Worm (Caenorhabditis elegans) whole organism, L1 larva: ENCODE results near the gene fip-4.
A peak's percentile ranks its signal among the peaks of the same experiment; 100 is the strongest.

Source experiments
- Y116A8C.19 ChIP-seq: sonication (generic microtip); optimal IDR thresholded peaks from 2 replicates; lab custom pipeline; 2016; ENCODE audit warnings: missing compliant biosample characterization, missing genetic modification characterization, borderline replicate concordance
- aha-1 ChIP-seq: fragments of 150-350 bp; optimal IDR thresholded peaks from 2 replicates; lab custom pipeline; 2014; ENCODE audit warnings: missing biosample characterization, missing genetic modification characterization
- aly-2 ChIP-seq: fragments of 150-350 bp; optimal IDR thresholded peaks from 2 replicates; lab custom pipeline; 2014; ENCODE audit warnings: missing biosample characterization, missing genetic modification characterization
- blmp-1 ChIP-seq: fragments of 150-350 bp; optimal IDR thresholded peaks from 2 replicates; lab custom pipeline; 2014; ENCODE audit warnings: missing biosample characterization, missing genetic modification characterization
- ces-1 ChIP-seq: fragments of 150-350 bp; optimal IDR thresholded peaks from 2 replicates; lab custom pipeline; 2014; ENCODE audit warnings: missing biosample characterization, missing genetic modification reagents, missing genetic modification characterization
- efl-1 ChIP-seq, 4 experiments: fragments of 150-350 bp; optimal IDR thresholded peaks in 3 of 4; peaks in 1 of 4; 1 replicate in 1 of 4; 2 replicates in 3 of 4; lab custom pipeline; 2014; ENCODE audit warnings: missing biosample characterization in 2 of 4, missing genetic modification characterization in 2 of 4, missing genetic modification reagents in 2 of 4
- ets-5 ChIP-seq: fragments of 200-800 bp; sonication (Bioruptor generic); IDR thresholded peaks from 2 replicates; pipeline ENCODE4 v1.3.6; 2022; ENCODE audit warnings: missing genetic modification characterization, missing compliant biosample characterization
- fkh-10 ChIP-seq: sonication (generic microtip); optimal IDR thresholded peaks from 2 replicates; lab custom pipeline; 2017; ENCODE audit warnings: missing biosample characterization, missing genetic modification reagents, missing genetic modification characterization
- grh-1 ChIP-seq: fragments of 200-800 bp; sonication (Bioruptor generic); IDR thresholded peaks from 2 replicates; pipeline ENCODE4 v1.3.6; 2022; ENCODE audit warnings: missing genetic modification reagents, missing genetic modification characterization, missing compliant biosample characterization
- hlh-17 ChIP-seq: fragments of 200-800 bp; sonication (Bioruptor generic); optimal IDR thresholded peaks from 2 replicates; lab custom pipeline; 2018; ENCODE audit warnings: missing genetic modification characterization, mild to moderate bottlenecking, missing compliant biosample characterization, moderate library complexity, borderline replicate concordance
- lin-13 ChIP-seq: fragments of 150-350 bp; optimal IDR thresholded peaks from 2 replicates; lab custom pipeline; 2014; ENCODE audit warnings: missing biosample characterization, missing genetic modification reagents, missing genetic modification characterization
- lin-14 ChIP-seq: fragments of 200-800 bp; sonication (Bioruptor generic); optimal IDR thresholded peaks from 2 replicates; lab custom pipeline; 2018; ENCODE audit warnings: mild to moderate bottlenecking, missing genetic modification characterization, moderate library complexity, missing compliant biosample characterization
- lin-15B ChIP-seq: fragments of 150-350 bp; sonication (generic microtip); optimal IDR thresholded peaks from 3 replicates; lab custom pipeline; 2014; ENCODE audit warnings: missing biosample characterization, missing genetic modification characterization
- lir-3 ChIP-seq: sonication (generic microtip); optimal IDR thresholded peaks from 2 replicates; lab custom pipeline; 2016; ENCODE audit warnings: mild to moderate bottlenecking, missing genetic modification characterization, moderate library complexity, missing compliant biosample characterization; ENCODE audit not compliant: poor library complexity
- mab-9 ChIP-seq: fragments of 200-800 bp; sonication (Bioruptor generic); IDR thresholded peaks from 2 replicates; pipeline ENCODE4 v1.3.6; 2022; ENCODE audit warnings: missing genetic modification reagents, missing genetic modification characterization, missing compliant biosample characterization
- mdl-1 ChIP-seq, 2 experiments: fragments of 150-350 bp; optimal IDR thresholded peaks; 2 replicates each; lab custom pipeline; 2014 to 2017; ENCODE audit warnings: missing biosample characterization in 2 of 2, missing genetic modification characterization in 2 of 2, inconsistent platforms in 1 of 2
- mef-2 ChIP-seq: fragments of 150-350 bp; optimal IDR thresholded peaks from 2 replicates; lab custom pipeline; 2014; ENCODE audit warnings: missing biosample characterization, missing genetic modification characterization
- nhr-12 ChIP-seq: sonication (generic microtip); optimal IDR thresholded peaks from 2 replicates; lab custom pipeline; 2017; ENCODE audit warnings: missing biosample characterization, missing genetic modification characterization
- nhr-19 ChIP-seq: fragments of 200-800 bp; sonication (Bioruptor generic); conservative IDR thresholded peaks from 2 replicates; pipeline ENCODE4 v1.3.6; 2022; ENCODE audit warnings: missing genetic modification characterization, missing compliant biosample characterization
- nhr-20 ChIP-seq: sonication (generic microtip); optimal IDR thresholded peaks from 2 replicates; lab custom pipeline; 2016; ENCODE audit warnings: mild to moderate bottlenecking, missing genetic modification characterization, missing compliant biosample characterization
- nhr-28 ChIP-seq: fragments of 150-350 bp; optimal IDR thresholded peaks from 2 replicates; lab custom pipeline; 2014; ENCODE audit warnings: missing biosample characterization, missing genetic modification characterization
- nhr-76 ChIP-seq: sonication (generic microtip); optimal IDR thresholded peaks from 2 replicates; lab custom pipeline; 2017; ENCODE audit warnings: missing biosample characterization, missing genetic modification characterization
- nhr-85 ChIP-seq: sonication (generic microtip); peaks from one replicate; lab custom pipeline; 2016; ENCODE audit warnings: missing genetic modification characterization, inconsistent platforms, missing compliant biosample characterization
- rnt-1 ChIP-seq: sonication (generic microtip); optimal IDR thresholded peaks from 2 replicates; lab custom pipeline; 2016; ENCODE audit warnings: mild to moderate bottlenecking, missing genetic modification characterization, moderate library complexity, missing compliant biosample characterization
- snu-23 ChIP-seq: sonication (generic microtip); optimal IDR thresholded peaks from 2 replicates; lab custom pipeline; 2016; ENCODE audit warnings: missing genetic modification characterization, missing compliant biosample characterization
- sox-4 ChIP-seq: sonication (generic microtip); optimal IDR thresholded peaks from 2 replicates; lab custom pipeline; 2016; ENCODE audit warnings: missing genetic modification characterization, missing compliant biosample characterization
- sptf-1 ChIP-seq: fragments of 150-350 bp; optimal IDR thresholded peaks from 2 replicates; lab custom pipeline; 2014; ENCODE audit warnings: missing biosample characterization, missing genetic modification characterization
- swsn-7 ChIP-seq: sonication (generic microtip); optimal IDR thresholded peaks from 2 replicates; lab custom pipeline; 2016; ENCODE audit warnings: missing genetic modification characterization, missing compliant biosample characterization
- tlp-1 ChIP-seq: fragments of 150-350 bp; optimal IDR thresholded peaks from 2 replicates; lab custom pipeline; 2014; ENCODE audit warnings: missing biosample characterization, missing genetic modification characterization
- unc-86 ChIP-seq: sonication (generic microtip); optimal IDR thresholded peaks from 2 replicates; lab custom pipeline; 2016; ENCODE audit warnings: missing genetic modification characterization, missing compliant biosample characterization
- unc-98 ChIP-seq: fragments of 200-800 bp; sonication (Bioruptor generic); IDR thresholded peaks from 2 replicates; pipeline ENCODE4 v1.3.6; 2022; ENCODE audit warnings: missing genetic modification characterization, missing compliant biosample characterization
- vab-15 ChIP-seq: sonication (generic microtip); optimal IDR thresholded peaks from 2 replicates; lab custom pipeline; 2017; ENCODE audit warnings: missing genotype, mild to moderate bottlenecking, missing genetic modification characterization, missing compliant biosample characterization
- zag-1 ChIP-seq: fragments of 150-350 bp; optimal IDR thresholded peaks from 2 replicates; lab custom pipeline; 2014; ENCODE audit warnings: missing biosample characterization, missing genetic modification characterization

The fip-4 gene

ce11 chrV:8592691-8593307 lies 18.3 kb downstream of the fip-4 start:
- TF ChIP-seq efl-1 (optimal IDR thresholded peaks at IDR 0.05; lab: Kevin White, UChicago) (no peak), efl-1 (GFP tag; optimal IDR thresholded peaks at IDR 0.05 in 1 of 2; lab: Kevin White, UChicago) (peak in 1 of 2 experiments; percentile 75), blmp-1 (peak; percentile 23), fkh-10 (GFP tag; lab: Kevin White, UChicago) (peak; percentile 5), nhr-85 (tag; lab: Kevin White, UChicago) (peak; percentile 25), lir-3 (tag; lab: Kevin White, UChicago) (no peak), lin-14 (GFP tag; lab: Kevin White, UChicago) (peak; percentile 38), nhr-12 (no peak), mef-2 (tag; lab: Kevin White, UChicago) (no peak)

- TF ChIP-seq hlh-17 (GFP tag; lab: Kevin White, UChicago) (no peak), efl-1 (optimal IDR thresholded peaks at IDR 0.05; lab: Kevin White, UChicago) (no peak), efl-1 (GFP tag; optimal IDR thresholded peaks at IDR 0.05 in 1 of 2; lab: Kevin White, UChicago) (no peak), nhr-12 (no peak), tlp-1 (tag; lab: Kevin White, UChicago) (no peak), ets-5 (GFP tag; lab: Robert Waterston, UW) (no peak), nhr-20 (tag; lab: Kevin White, UChicago) (no peak), nhr-76 (tag; lab: Kevin White, UChicago) (no peak), lin-15B (tag; lab: Kevin White, UChicago) (no peak), lin-13 (GFP tag; lab: Kevin White, UChicago) (no peak), swsn-7 (tag; lab: Kevin White, UChicago) (no peak), ces-1 (no peak), sox-4 (tag; lab: Kevin White, UChicago) (no peak), nhr-28 (no peak), mef-2 (tag; lab: Kevin White, UChicago) (no peak), sptf-1 (tag; lab: Kevin White, UChicago) (no peak), snu-23 (GFP tag; lab: Kevin White, UChicago) (no peak), aha-1 (tag; lab: Kevin White, UChicago) (no peak), grh-1 (GFP tag; lab: Robert Waterston, UW) (no peak), unc-86 (tag; lab: Kevin White, UChicago) (no peak), mdl-1 (tag; optimal IDR thresholded peaks at IDR 0.05; lab: Kevin White, UChicago) (no peak)
Measured at ce11 chrV:8588079-8588478, 23.0 kb downstream of the fip-4 start, which contains the start of gene C10B5.3. C10B5.3 (minus strand) TSS chrV:8588179.

ce11 chrV:8586920-8587319 lies 24.1 kb downstream of the fip-4 start:
- no peak for TF ChIP-seq rnt-1
- TF ChIP-seq blmp-1, result peak; percentile 11
- TF ChIP-seq aly-2 (tag; lab: Kevin White, UChicago), result no peak
- no peak for TF ChIP-seq nhr-19 (GFP tag; lab: Robert Waterston, UW)
- no peak for TF ChIP-seq mef-2 (tag; lab: Kevin White, UChicago)
- TF ChIP-seq snu-23 (GFP tag; lab: Kevin White, UChicago), result no peak
- no peak for TF ChIP-seq mab-9 (GFP tag; lab: Robert Waterston, UW)

- TF ChIP-seq Y116A8C.19 (tag; lab: Kevin White, UChicago), result no peak
- no peak for TF ChIP-seq efl-1 (optimal IDR thresholded peaks at IDR 0.05; lab: Kevin White, UChicago)
- peak in 1 of 2 experiments; percentile 90 for TF ChIP-seq efl-1 (GFP tag; optimal IDR thresholded peaks at IDR 0.05 in 1 of 2; lab: Kevin White, UChicago)
Measured at ce11 chrV:8586472-8586871, 24.6 kb downstream of the fip-4 start.

ce11 chrV:8580961-8581360 lies 30.1 kb downstream of the fip-4 start, which contains the start of gene C10B5.1:
C10B5.1 (plus strand) TSS chrV:8581261.
- TF ChIP-seq unc-98 (GFP tag; lab: Robert Waterston, UW) (no peak), vab-15 (no peak), nhr-85 (tag; lab: Kevin White, UChicago) (no peak), zag-1 (tag; lab: Kevin White, UChicago) (no peak)
